Worm (Caenorhabditis elegans) whole organism, L1 larva: ENCODE measurements around the gene seld-1.

Source experiments
- C16A3.4 ChIP-seq: fragments of 150-350 bp; optimal IDR thresholded peaks from 2 replicates; lab custom pipeline; 2014; ENCODE audit warnings: missing biosample characterization, missing genetic modification characterization
- F16B12.6 ChIP-seq: fragments of 150-350 bp; optimal IDR thresholded peaks from 2 replicates; lab custom pipeline; 2014; ENCODE audit warnings: missing biosample characterization, missing genetic modification characterization
- alr-1 ChIP-seq: fragments of 200-800 bp; sonication (Bioruptor generic); optimal IDR thresholded peaks from 2 replicates; lab custom pipeline; 2018; ENCODE audit warnings: borderline replicate concordance, mild to moderate bottlenecking, missing genetic modification characterization, missing compliant biosample characterization
- ama-1 ChIP-seq: fragments of 150-350 bp; optimal IDR thresholded peaks from 2 replicates; lab custom pipeline; 2014
- ceh-8 ChIP-seq: fragments of 200-800 bp; sonication (Bioruptor generic); optimal IDR thresholded peaks from 2 replicates; lab custom pipeline; 2018; ENCODE audit warnings: mild to moderate bottlenecking, missing genetic modification characterization, moderate library complexity, missing compliant biosample characterization
- ceh-88 ChIP-seq: fragments of 200-800 bp; sonication (Bioruptor generic); IDR thresholded peaks from 2 replicates; pipeline ENCODE4 v1.3.6; 2022; ENCODE audit warnings: missing genetic modification characterization, missing compliant biosample characterization
- ceh-90 ChIP-seq: sonication (generic microtip); optimal IDR thresholded peaks from 2 replicates; lab custom pipeline; 2016; ENCODE audit warnings: missing genetic modification characterization, missing compliant biosample characterization
- efl-1 ChIP-seq, 4 experiments: fragments of 150-350 bp; optimal IDR thresholded peaks in 3 of 4; peaks in 1 of 4; 1 replicate in 1 of 4; 2 replicates in 3 of 4; lab custom pipeline; 2014; ENCODE audit warnings: missing biosample characterization in 2 of 4, missing genetic modification characterization in 2 of 4, missing genetic modification reagents in 2 of 4
- efl-3 ChIP-seq: fragments of 200-800 bp; sonication (Bioruptor generic); optimal IDR thresholded peaks from 2 replicates; lab custom pipeline; 2018; ENCODE audit warnings: mild to moderate bottlenecking, missing genetic modification characterization, missing compliant biosample characterization
- egl-27 ChIP-seq, 2 experiments: fragments of 150-350 bp in 1 of 2; sonication (generic microtip); optimal IDR thresholded peaks; 3 replicates each; lab custom pipeline; 2017 to 2018; ENCODE audit warnings: missing biosample characterization in 2 of 2, missing genetic modification characterization in 2 of 2, missing genetic modification reagents in 2 of 2
- elt-2 ChIP-seq: sonication (generic microtip); optimal IDR thresholded peaks from 2 replicates; lab custom pipeline; 2016; ENCODE audit warnings: missing genetic modification characterization, mild to moderate bottlenecking, inconsistent platforms, missing compliant biosample characterization, missing genetic modification reagents
- ets-5 ChIP-seq: fragments of 200-800 bp; sonication (Bioruptor generic); IDR thresholded peaks from 2 replicates; pipeline ENCODE4 v1.3.6; 2022; ENCODE audit warnings: missing genetic modification characterization, missing compliant biosample characterization
- fkh-10 ChIP-seq: sonication (generic microtip); optimal IDR thresholded peaks from 2 replicates; lab custom pipeline; 2017; ENCODE audit warnings: missing biosample characterization, missing genetic modification reagents, missing genetic modification characterization
- fkh-4 ChIP-seq: sonication (generic microtip); optimal IDR thresholded peaks from 2 replicates; lab custom pipeline; 2016; ENCODE audit warnings: missing compliant biosample characterization, missing genetic modification characterization, borderline replicate concordance
- fos-1 ChIP-seq: fragments of 150-350 bp; optimal IDR thresholded peaks from 2 replicates; lab custom pipeline; 2014; ENCODE audit warnings: missing biosample characterization, missing genetic modification characterization
- grh-1 ChIP-seq: fragments of 200-800 bp; sonication (Bioruptor generic); IDR thresholded peaks from 2 replicates; pipeline ENCODE4 v1.3.6; 2022; ENCODE audit warnings: missing genetic modification reagents, missing genetic modification characterization, missing compliant biosample characterization
- irx-1 ChIP-seq: sonication (generic microtip); optimal IDR thresholded peaks from 2 replicates; lab custom pipeline; 2016; ENCODE audit warnings: missing genetic modification characterization, missing compliant biosample characterization
- lin-14 ChIP-seq: fragments of 200-800 bp; sonication (Bioruptor generic); optimal IDR thresholded peaks from 2 replicates; lab custom pipeline; 2018; ENCODE audit warnings: mild to moderate bottlenecking, missing genetic modification characterization, moderate library complexity, missing compliant biosample characterization
- lin-15B ChIP-seq: fragments of 150-350 bp; sonication (generic microtip); optimal IDR thresholded peaks from 3 replicates; lab custom pipeline; 2014; ENCODE audit warnings: missing biosample characterization, missing genetic modification characterization
- lin-35 ChIP-seq, 2 experiments: fragments of 150-350 bp; optimal IDR thresholded peaks; 2 replicates each; lab custom pipeline; 2014; ENCODE audit warnings: missing biosample characterization in 2 of 2, missing genetic modification characterization in 2 of 2, missing genetic modification reagents in 2 of 2
- lsy-2 ChIP-seq, 2 experiments: fragments of 150-350 bp; optimal IDR thresholded peaks; 2 replicates each; lab custom pipeline; 2014; ENCODE audit warnings: missing biosample characterization in 2 of 2, missing genetic modification characterization in 2 of 2
- mdl-1 ChIP-seq, 2 experiments: fragments of 150-350 bp; optimal IDR thresholded peaks; 2 replicates each; lab custom pipeline; 2014 to 2017; ENCODE audit warnings: missing biosample characterization in 2 of 2, missing genetic modification characterization in 2 of 2, inconsistent platforms in 1 of 2
- mep-1 ChIP-seq: fragments of 150-350 bp; optimal IDR thresholded peaks from 2 replicates; lab custom pipeline; 2014; ENCODE audit warnings: missing biosample characterization, missing genetic modification characterization
- nhr-11 ChIP-seq: fragments of 150-350 bp; optimal IDR thresholded peaks from 2 replicates; lab custom pipeline; 2014; ENCODE audit warnings: missing biosample characterization, missing genetic modification characterization
- nhr-12 ChIP-seq: sonication (generic microtip); optimal IDR thresholded peaks from 2 replicates; lab custom pipeline; 2017; ENCODE audit warnings: missing biosample characterization, missing genetic modification characterization
- nhr-19 ChIP-seq: fragments of 200-800 bp; sonication (Bioruptor generic); conservative IDR thresholded peaks from 2 replicates; pipeline ENCODE4 v1.3.6; 2022; ENCODE audit warnings: missing genetic modification characterization, missing compliant biosample characterization
- nhr-237 ChIP-seq: fragments of 150-350 bp; optimal IDR thresholded peaks from 2 replicates; lab custom pipeline; 2014; ENCODE audit warnings: missing biosample characterization, missing genetic modification characterization
- nhr-90 ChIP-seq: sonication (generic microtip); optimal IDR thresholded peaks from 2 replicates; lab custom pipeline; 2016; ENCODE audit warnings: mild to moderate bottlenecking, missing genetic modification characterization, missing compliant biosample characterization; ENCODE audit not compliant: poor library complexity
- skn-1 ChIP-seq: fragments of 150-350 bp; optimal IDR thresholded peaks from 2 replicates; lab custom pipeline; 2014; ENCODE audit warnings: missing biosample characterization, missing genetic modification characterization
- snpc-4 ChIP-seq: fragments of 150-350 bp; optimal IDR thresholded peaks from 2 replicates; lab custom pipeline; 2014; ENCODE audit warnings: missing biosample characterization, missing genetic modification characterization
- sox-4 ChIP-seq: sonication (generic microtip); optimal IDR thresholded peaks from 2 replicates; lab custom pipeline; 2016; ENCODE audit warnings: missing genetic modification characterization, missing compliant biosample characterization
- sup-37 ChIP-seq: fragments of 200-800 bp; sonication (Bioruptor generic); optimal IDR thresholded peaks from 2 replicates; lab custom pipeline; 2018; ENCODE audit warnings: mild to moderate bottlenecking, missing genetic modification characterization, missing compliant biosample characterization
- tbx-2 ChIP-seq: sonication (generic microtip); optimal IDR thresholded peaks from 2 replicates; lab custom pipeline; 2016; ENCODE audit warnings: missing genetic modification characterization, missing compliant biosample characterization
- tlp-1 ChIP-seq: fragments of 150-350 bp; optimal IDR thresholded peaks from 2 replicates; lab custom pipeline; 2014; ENCODE audit warnings: missing biosample characterization, missing genetic modification characterization
- unc-130 ChIP-seq: fragments of 150-350 bp; optimal IDR thresholded peaks from 2 replicates; lab custom pipeline; 2017; ENCODE audit warnings: missing biosample characterization, missing genetic modification characterization, inconsistent platforms
- unc-30 ChIP-seq: sonication (generic microtip); optimal IDR thresholded peaks from 2 replicates; lab custom pipeline; 2017; ENCODE audit warnings: missing biosample characterization, missing genetic modification characterization
- xbp-1 ChIP-seq: sonication (generic microtip); optimal IDR thresholded peaks from 2 replicates; lab custom pipeline; 2016; ENCODE audit warnings: missing genetic modification characterization, missing compliant biosample characterization
- zag-1 ChIP-seq: fragments of 150-350 bp; optimal IDR thresholded peaks from 2 replicates; lab custom pipeline; 2014; ENCODE audit warnings: missing biosample characterization, missing genetic modification characterization
- zip-4 ChIP-seq: fragments of 200-800 bp; sonication (Bioruptor generic); optimal IDR thresholded peaks from 2 replicates; lab custom pipeline; 2018; ENCODE audit warnings: mild to moderate bottlenecking, missing genetic modification characterization, moderate library complexity, missing compliant biosample characterization

Gene seld-1

ce11 chrIV:13472011-13472410 is 33.2 kb upstream of the seld-1 start, which contains the start of the genes ttbk-8.1 and Y38H8A.4:
TSS of gene ttbk-8.1 (plus strand) at chrIV:13472311.
TSS of gene Y38H8A.4 (minus strand) at chrIV:13472376.
- no peak for TF ChIP-seq egl-27 (tag; optimal IDR thresholded peaks at IDR 0.05; lab: Kevin White, UChicago)
- no peak for TF ChIP-seq fkh-10 (GFP tag; lab: Kevin White, UChicago)
- TF ChIP-seq skn-1 (tag; lab: Kevin White, UChicago): no peak
- TF ChIP-seq grh-1 (GFP tag; lab: Robert Waterston, UW): no peak
- TF ChIP-seq efl-3 (GFP tag; lab: Kevin White, UChicago): no peak
- no peak for TF ChIP-seq zip-4 (GFP tag; lab: Kevin White, UChicago)
- TF ChIP-seq C16A3.4 (tag; lab: Kevin White, UChicago): no peak
- no peak for TF ChIP-seq sox-4
- no peak for TF ChIP-seq tbx-2 (tag; lab: Kevin White, UChicago)
- TF ChIP-seq nhr-19 (GFP tag; lab: Robert Waterston, UW): no peak
- no peak for TF ChIP-seq ceh-8
- TF ChIP-seq lin-14: no peak
- TF ChIP-seq tlp-1 (tag; lab: Kevin White, UChicago): no peak
- TF ChIP-seq ama-1 (lab: Kevin White, UChicago): no peak
- TF ChIP-seq unc-30: no peak
- no peak for TF ChIP-seq fkh-4 (tag; lab: Kevin White, UChicago)
- TF ChIP-seq sup-37: no peak
- TF ChIP-seq F16B12.6: no peak
- TF ChIP-seq lin-15B (tag; lab: Kevin White, UChicago): no peak
- no peak for TF ChIP-seq xbp-1 (tag; lab: Kevin White, UChicago)

ce11 chrIV:13474132-13474531 is 31.1 kb upstream of the seld-1 start, which contains the start of gene Y38H8A.2:
TSS of gene Y38H8A.2 (plus strand) at chrIV:13474432.
- TF ChIP-seq elt-2 (tag; lab: Kevin White, UChicago) (no peak), mep-1 (tag; lab: Kevin White, UChicago) (no peak), unc-130 (no peak), sox-4 (no peak), tlp-1 (tag; lab: Kevin White, UChicago) (no peak), zag-1 (tag; lab: Kevin White, UChicago) (no peak)
- TF ChIP-seq, all 84 proteins: peak for 0

- TF ChIP-seq fos-1 (tag; lab: Kevin White, UChicago): no peak
- no peak for TF ChIP-seq snpc-4 (tag; lab: Kevin White, UChicago)
- TF ChIP-seq nhr-11 (tag; lab: Kevin White, UChicago): no peak
- no peak for TF ChIP-seq nhr-237 (tag; lab: Kevin White, UChicago)
- TF ChIP-seq nhr-12: no peak
- TF ChIP-seq ceh-90 (tag; lab: Kevin White, UChicago): no peak
- TF ChIP-seq ets-5 (GFP tag; lab: Robert Waterston, UW): no peak
- no peak for TF ChIP-seq nhr-90
- no peak for TF ChIP-seq alr-1 (tag; lab: Kevin White, UChicago)
- no peak for TF ChIP-seq ceh-8
- no peak for TF ChIP-seq ceh-88 (GFP tag; lab: Robert Waterston, UW)
- TF ChIP-seq lin-14: no peak
- no peak for TF ChIP-seq lsy-2 (tag; optimal IDR thresholded peaks at IDR 0.05; lab: Kevin White, UChicago)
- no peak for TF ChIP-seq grh-1 (GFP tag; lab: Robert Waterston, UW)
- no peak for TF ChIP-seq mdl-1 (tag; optimal IDR thresholded peaks at IDR 0.05; lab: Kevin White, UChicago)
- TF ChIP-seq efl-1 (optimal IDR thresholded peaks at IDR 0.05; lab: Kevin White, UChicago): no peak
- no peak for TF ChIP-seq efl-1 (GFP tag; optimal IDR thresholded peaks at IDR 0.05 in 1 of 2; lab: Kevin White, UChicago)
- TF ChIP-seq C16A3.4 (tag; lab: Kevin White, UChicago): no peak
- TF ChIP-seq irx-1: no peak
- no peak for TF ChIP-seq lin-35 (GFP tag; optimal IDR thresholded peaks at IDR 0.05; lab: Kevin White, UChicago)
Observed at ce11 chrIV:13482469-13482868, 22.8 kb upstream of the seld-1 start, which contains the start of gene Y38H8A.1. TSS of gene Y38H8A.1 (plus strand) at chrIV:13482769.
